Fruit fly (Drosophila melanogaster) whole organism, embryonic: ENCODE measurements around the gene CG32599.
A peak's percentile ranks its signal among the peaks of the same experiment; 100 is the strongest.

ENCODE experiments used
- CG12236 ChIP-seq: fragments of 200-800 bp; sonication (Bioruptor generic); optimal IDR thresholded peaks from 2 replicates; lab custom pipeline; 2016; ENCODE audit warnings: missing biosample characterization, missing genetic modification characterization
- CG15601 ChIP-seq: fragments of 200-800 bp; sonication (Bioruptor generic); optimal IDR thresholded peaks from 3 replicates; lab custom pipeline; 2019; ENCODE audit warnings: missing biosample characterization, mild to moderate bottlenecking, missing genetic modification characterization, moderate library complexity
- CG17361 ChIP-seq: fragments of 200-800 bp; sonication (Bioruptor generic); IDR thresholded peaks from 3 replicates; pipeline ENCODE4 v1.3.6; 2022; ENCODE audit warnings: missing biosample characterization, missing genetic modification characterization
- CG17568 ChIP-seq: fragments of 200-800 bp; sonication (Bioruptor generic); optimal IDR thresholded peaks from 2 replicates; lab custom pipeline; 2018; ENCODE audit warnings: missing biosample characterization, mild to moderate bottlenecking, missing genetic modification characterization, moderate library complexity
- CG18764 ChIP-seq: fragments of 200-800 bp; sonication (Bioruptor generic); optimal IDR thresholded peaks from 3 replicates; lab custom pipeline; 2016; ENCODE audit warnings: missing biosample characterization, missing genetic modification characterization
- CG2116 ChIP-seq: fragments of 200-800 bp; sonication (Bioruptor generic); optimal IDR thresholded peaks from 3 replicates; lab custom pipeline; 2018; ENCODE audit warnings: missing biosample characterization, mild to moderate bottlenecking, missing genetic modification characterization
- CG2129 ChIP-seq: fragments of 200-800 bp; sonication (Bioruptor generic); IDR thresholded peaks from 2 replicates; pipeline ENCODE4 v1.3.6; 2022; ENCODE audit warnings: missing biosample characterization, missing genetic modification characterization; ENCODE audit not compliant: partially characterized antibody
- CG2712 ChIP-seq: fragments of 200-800 bp; optimal IDR thresholded peaks from 3 replicates; lab custom pipeline; 2019; ENCODE audit warnings: missing biosample characterization, mild to moderate bottlenecking, missing genetic modification characterization, moderate library complexity
- CG30403 ChIP-seq: fragments of 200-800 bp; sonication (Bioruptor generic); optimal IDR thresholded peaks from 3 replicates; lab custom pipeline; 2016; ENCODE audit warnings: missing biosample characterization, missing genetic modification characterization
- CG30431 ChIP-seq: fragments of 200-800 bp; sonication (Bioruptor generic); optimal IDR thresholded peaks from 2 replicates; lab custom pipeline; 2017; ENCODE audit warnings: missing biosample characterization, missing genetic modification characterization
- CG32767 ChIP-seq: fragments of 200-800 bp; sonication (Bioruptor generic); IDR thresholded peaks from 2 replicates; pipeline ENCODE4 v1.3.6; 2022; ENCODE audit warnings: missing biosample characterization, missing genetic modification characterization
- CG3281 ChIP-seq: fragments of 200-800 bp; sonication (Bioruptor generic); optimal IDR thresholded peaks from 3 replicates; lab custom pipeline; 2017; ENCODE audit warnings: missing biosample characterization, mild to moderate bottlenecking, missing genetic modification characterization
- CG4730 ChIP-seq: fragments of 200-800 bp; sonication (Bioruptor generic); IDR thresholded peaks from 2 replicates; pipeline ENCODE4 v1.3.6; 2022; ENCODE audit warnings: missing biosample characterization, missing genetic modification characterization
- CG6654 ChIP-seq: fragments of 200-800 bp; sonication (Bioruptor generic); optimal IDR thresholded peaks from 2 replicates; lab custom pipeline; 2017; ENCODE audit warnings: missing biosample characterization, mild to moderate bottlenecking, missing genetic modification characterization
- CG7786 ChIP-seq: fragments of 200-800 bp; sonication (Bioruptor generic); optimal IDR thresholded peaks from 2 replicates; lab custom pipeline; 2016; ENCODE audit warnings: missing biosample characterization, missing genetic modification characterization
- CG8089 ChIP-seq: fragments of 200-800 bp; sonication (Bioruptor generic); optimal IDR thresholded peaks from 3 replicates; lab custom pipeline; 2016; ENCODE audit warnings: missing biosample characterization, missing genetic modification characterization
- CG8359 ChIP-seq: fragments of 200-800 bp; sonication (Bioruptor generic); optimal IDR thresholded peaks from 2 replicates; lab custom pipeline; 2017; ENCODE audit warnings: missing biosample characterization, mild to moderate bottlenecking, missing genetic modification characterization, borderline replicate concordance
- CTCF ChIP-seq: fragments of 200-800 bp; sonication (Bioruptor generic); optimal IDR thresholded peaks from 2 replicates; lab custom pipeline; 2017; ENCODE audit warnings: missing biosample characterization, mild to moderate bottlenecking, missing genetic modification characterization, moderate library complexity
- CoRest ChIP-seq: fragments of 200-800 bp; sonication (Bioruptor generic); optimal IDR thresholded peaks from 3 replicates; lab custom pipeline; 2018; ENCODE audit warnings: missing biosample characterization, mild to moderate bottlenecking, missing genetic modification characterization, moderate library complexity
- Dll ChIP-seq: fragments of 200-800 bp; sonication (Bioruptor generic); IDR thresholded peaks from 4 replicates; pipeline ENCODE4 v1.3.6; 2022; ENCODE audit warnings: missing biosample characterization, missing genetic modification characterization; ENCODE audit not compliant: partially characterized antibody
- Dp ChIP-seq: fragments of 200-800 bp; sonication (Bioruptor generic); optimal IDR thresholded peaks from 2 replicates; lab custom pipeline; 2018; ENCODE audit warnings: missing biosample characterization, mild to moderate bottlenecking, missing genetic modification characterization, moderate library complexity
- H2.0 ChIP-seq: fragments of 200-800 bp; sonication (Bioruptor generic); IDR thresholded peaks from 2 replicates; pipeline ENCODE4 v1.3.6; 2022; ENCODE audit warnings: missing biosample characterization, missing genetic modification characterization
- HLH4C ChIP-seq: fragments of 200-800 bp; sonication (Bioruptor generic); IDR thresholded peaks from 3 replicates; pipeline ENCODE4 v1.3.6; 2022; ENCODE audit warnings: missing biosample characterization, missing genetic modification characterization; ENCODE audit not compliant: partially characterized antibody
- HmgD ChIP-seq: fragments of 200-800 bp; sonication (Bioruptor generic); optimal IDR thresholded peaks from 3 replicates; lab custom pipeline; 2016; ENCODE audit warnings: missing biosample characterization, missing genetic modification characterization
- HmgZ ChIP-seq: fragments of 200-800 bp; sonication (Bioruptor generic); optimal IDR thresholded peaks from 2 replicates; lab custom pipeline; 2018; ENCODE audit warnings: missing biosample characterization, mild to moderate bottlenecking, missing genetic modification characterization
- Hr3 ChIP-seq: fragments of 200-800 bp; sonication (Bioruptor generic); optimal IDR thresholded peaks from 3 replicates; lab custom pipeline; 2016; ENCODE audit warnings: missing biosample characterization, missing genetic modification characterization
- Nf-YB ChIP-seq: fragments of 200-800 bp; sonication (Bioruptor generic); optimal IDR thresholded peaks from 3 replicates; lab custom pipeline; 2019; ENCODE audit warnings: missing biosample characterization, mild to moderate bottlenecking, missing genetic modification characterization, moderate library complexity
- PHDP ChIP-seq: fragments of 200-800 bp; sonication (Bioruptor generic); optimal IDR thresholded peaks from 3 replicates; lab custom pipeline; 2018; ENCODE audit warnings: missing biosample characterization, mild to moderate bottlenecking, missing genetic modification characterization, moderate library complexity
- Ravus ChIP-seq: fragments of 200-800 bp; sonication (Bioruptor generic); IDR thresholded peaks from 2 replicates; pipeline ENCODE4 v1.3.6; 2022; ENCODE audit warnings: missing biosample characterization, missing genetic modification characterization
- Side ChIP-seq: fragments of 200-800 bp; sonication (Bioruptor generic); optimal IDR thresholded peaks from 2 replicates; lab custom pipeline; 2016; ENCODE audit warnings: missing biosample characterization, missing genetic modification characterization
- Sin3A ChIP-seq: fragments of >200 bp; optimal IDR thresholded peaks from 2 replicates; lab custom pipeline; 2018
- Ssrp ChIP-seq: fragments of 200-800 bp; sonication (Bioruptor generic); optimal IDR thresholded peaks from 2 replicates; lab custom pipeline; 2018; ENCODE audit warnings: missing biosample characterization, mild to moderate bottlenecking, missing genetic modification characterization, moderate library complexity
- Taf1 ChIP-seq: fragments of 200-800 bp; sonication (Bioruptor generic); IDR thresholded peaks from 2 replicates; pipeline ENCODE4 v1.3.6; 2022; ENCODE audit warnings: missing biosample characterization, missing genetic modification characterization
- Trl ChIP-seq, 3 experiments: fragments of >200 bp in 2 of 3; fragments of 200-800 bp in 1 of 3; sonication (Bioruptor generic) in 1 of 3; optimal IDR thresholded peaks; 2 replicates in 1 of 3; 3 replicates in 2 of 3; lab custom pipeline; 2016 to 2017; ENCODE audit warnings: missing biosample characterization in 1 of 3, missing genetic modification characterization in 1 of 3
- Vsx1 ChIP-seq: fragments of 200-800 bp; sonication (Bioruptor generic); optimal IDR thresholded peaks from 2 replicates; lab custom pipeline; 2017; ENCODE audit warnings: missing biosample characterization, mild to moderate bottlenecking, missing genetic modification characterization, missing genetic modification reagents
- ap ChIP-seq: fragments of 200-800 bp; sonication (Bioruptor generic); IDR thresholded peaks from 2 replicates; pipeline ENCODE4 v1.3.6; 2022; ENCODE audit warnings: missing biosample characterization, missing genetic modification characterization
- ato ChIP-seq: fragments of 200-800 bp; sonication (Bioruptor generic); IDR thresholded peaks from 2 replicates; pipeline ENCODE4 v1.3.6; 2022; ENCODE audit warnings: missing biosample characterization, missing genetic modification characterization; ENCODE audit not compliant: partially characterized antibody
- az2 ChIP-seq: fragments of 200-800 bp; sonication (Bioruptor generic); optimal IDR thresholded peaks from 3 replicates; lab custom pipeline; 2016; ENCODE audit warnings: missing biosample characterization, missing genetic modification characterization
- crol ChIP-seq: fragments of 200-800 bp; sonication (Bioruptor generic); IDR thresholded peaks from 2 replicates; pipeline ENCODE4 v1.3.6; 2022; ENCODE audit warnings: missing biosample characterization, missing genetic modification characterization
- exex ChIP-seq: fragments of 200-800 bp; sonication (Bioruptor generic); optimal IDR thresholded peaks from 4 replicates; lab custom pipeline; 2018; ENCODE audit warnings: missing biosample characterization, mild to moderate bottlenecking, missing genetic modification characterization, moderate library complexity
- hb ChIP-seq: fragments of 200-800 bp; sonication (Bioruptor generic); IDR thresholded peaks from 3 replicates; pipeline ENCODE4 v1.3.6; 2022; ENCODE audit warnings: missing biosample characterization, missing genetic modification characterization; ENCODE audit not compliant: partially characterized antibody
- klu ChIP-seq: fragments of 200-800 bp; sonication (Bioruptor generic); IDR thresholded peaks from 2 replicates; pipeline ENCODE4 v1.3.6; 2022; ENCODE audit warnings: missing biosample characterization, missing genetic modification characterization
- mirr ChIP-seq: fragments of 200-800 bp; sonication (Bioruptor generic); optimal IDR thresholded peaks from 3 replicates; lab custom pipeline; 2018; ENCODE audit warnings: missing biosample characterization, mild to moderate bottlenecking, missing genetic modification characterization
- org-1 ChIP-seq: fragments of 200-800 bp; sonication (Bioruptor generic); optimal IDR thresholded peaks from 2 replicates; lab custom pipeline; 2017; ENCODE audit warnings: missing biosample characterization, missing genetic modification characterization
- rib ChIP-seq: fragments of 200-800 bp; sonication (Bioruptor generic); IDR thresholded peaks from 2 replicates; pipeline ENCODE4 v1.3.6; 2022; ENCODE audit warnings: missing biosample characterization, missing genetic modification characterization
- slp2 ChIP-seq: fragments of 200-800 bp; sonication (Bioruptor generic); optimal IDR thresholded peaks from 2 replicates; lab custom pipeline; 2016; ENCODE audit warnings: missing biosample characterization, missing genetic modification characterization
- sug ChIP-seq: fragments of 200-800 bp; optimal IDR thresholded peaks from 2 replicates; lab custom pipeline; 2019; ENCODE audit warnings: missing biosample characterization, mild to moderate bottlenecking, missing genetic modification characterization, moderate library complexity
- tll ChIP-seq, 2 experiments: fragments of 200-800 bp in 1 of 2; fragments of >200 bp in 1 of 2; sonication (Bioruptor generic) in 1 of 2; optimal IDR thresholded peaks; 2 replicates each; lab custom pipeline; 2017 to 2019; ENCODE audit warnings: missing biosample characterization in 2 of 2, missing genetic modification characterization in 2 of 2, mild to moderate bottlenecking in 1 of 2, moderate library complexity in 1 of 2
- unpg ChIP-seq: fragments of 200-800 bp; sonication (Bioruptor generic); optimal IDR thresholded peaks from 3 replicates; lab custom pipeline; 2018; ENCODE audit warnings: missing biosample characterization, mild to moderate bottlenecking, missing genetic modification characterization, moderate library complexity
- vfl ChIP-seq: fragments of 200-800 bp; sonication (Bioruptor generic); optimal IDR thresholded peaks from 2 replicates; lab custom pipeline; 2016; ENCODE audit warnings: missing biosample characterization, missing genetic modification characterization

Gene CG32599

DNA sequence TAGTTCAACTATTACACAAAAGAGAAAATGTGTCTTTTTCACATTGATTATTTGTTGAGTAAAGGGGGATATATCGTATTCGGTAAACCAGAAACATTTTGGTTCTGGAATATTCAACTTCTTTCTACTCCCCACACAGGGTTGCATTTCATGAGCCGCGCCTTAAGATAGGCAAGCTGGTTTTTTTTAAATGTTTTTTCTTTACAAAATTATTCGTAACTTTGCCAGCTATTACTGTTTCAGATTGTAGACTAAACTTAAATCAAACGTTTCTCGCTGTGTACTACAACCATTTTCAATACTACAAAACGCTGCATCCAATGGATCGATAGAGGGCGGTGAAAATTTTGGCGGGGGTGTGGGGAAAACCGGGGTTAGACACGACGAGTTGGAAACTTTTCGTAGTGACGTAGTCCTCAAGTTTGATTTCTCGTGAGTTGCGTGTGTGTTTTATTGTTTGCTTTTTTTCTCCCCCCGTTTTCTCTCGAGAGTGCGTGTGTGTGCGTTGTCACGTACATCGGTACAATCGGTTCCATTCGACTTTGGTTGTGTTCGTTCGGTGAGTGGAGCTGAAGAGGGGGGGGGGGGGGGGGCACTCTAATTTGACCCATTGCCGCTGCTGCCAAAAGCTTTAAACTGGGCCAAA lies 29.9 kb upstream of the CG32599 start (continued):
- TF ChIP-seq CG4730 (GFP tag; lab: Robert Waterston, UW) (no peak), CG8359 (no peak), az2 (GFP tag; lab: Kevin White, UChicago) (peak; percentile 43), Dp (GFP tag; lab: Kevin White, UChicago) (no peak), CG30431 (no peak), CG3281 (GFP tag; lab: Kevin White, UChicago) (peak; percentile 20), vfl (GFP tag; lab: Kevin White, UChicago) (no peak), sug (tag; lab: Kevin White, UChicago) (peak; percentile 14), Dll (GFP tag; lab: Robert Waterston, UW) (0 out of 4 replicates have a peak, but pooled peaks have one; percentile 23), Nf-YB (no peak), HmgD (GFP tag; lab: Kevin White, UChicago) (no peak), ato (GFP tag; lab: Robert Waterston, UW) (no peak), CG12236 (GFP tag; lab: Kevin White, UChicago) (no peak), CG2116 (GFP tag; lab: Kevin White, UChicago) (peak; percentile 95), org-1 (no peak), mirr (GFP tag; lab: Kevin White, UChicago) (peak; percentile 7), Vsx1 (GFP tag; lab: Kevin White, UChicago) (no peak), CG8089 (GFP tag; lab: Kevin White, UChicago) (no peak), CG15601 (tag; lab: Kevin White, UChicago) (peak; percentile 45), crol (GFP tag; lab: Robert Waterston, UW) (peak; percentile 88), exex (no peak), CG30403 (GFP tag; lab: Kevin White, UChicago) (peak; percentile 47), klu (GFP tag; lab: Robert Waterston, UW) (no peak), ap (GFP tag; lab: Robert Waterston, UW) (no peak), CoRest (tag; lab: Kevin White, UChicago) (peak; percentile 50), Sin3A (lab: Kevin White, UChicago) (no peak), CG7786 (GFP tag; lab: Kevin White, UChicago) (peak; percentile 16), hb (GFP tag; lab: Robert Waterston, UW) (no peak), CG6654 (no peak), Trl (optimal IDR thresholded peaks at IDR 0.05; lab: Kevin White, UChicago) (no peak), Trl (GFP tag; optimal IDR thresholded peaks at IDR 0.05; lab: Kevin White, UChicago) (peak; percentile 16), unpg (GFP tag; lab: Kevin White, UChicago) (peak; percentile 52), Ravus (no peak), CG2712 (tag; lab: Kevin White, UChicago) (peak; percentile 44), tll (GFP tag; optimal IDR thresholded peaks at IDR 0.05; lab: Kevin White, UChicago) (no peak), CG18764 (no peak), H2.0 (GFP tag; lab: Robert Waterston, UW) (no peak), Side (GFP tag; lab: Kevin White, UChicago) (no peak), CG32767 (GFP tag; lab: Robert Waterston, UW) (0 out of 2 replicates have a peak, but pooled peaks have one; percentile 26), slp2 (peak; percentile 18), HLH4C (GFP tag; lab: Robert Waterston, UW) (no peak), CG17361 (GFP tag; lab: Robert Waterston, UW) (peak; percentile 46; the same call in 2 of the 3 replicates), HmgZ (tag; lab: Kevin White, UChicago) (no peak), Ssrp (tag; lab: Kevin White, UChicago) (peak; percentile 35), rib (GFP tag; lab: Robert Waterston, UW) (no peak), CG17568 (peak; percentile 24), PHDP (tag; lab: Kevin White, UChicago) (peak; percentile 22), Hr3 (GFP tag; lab: Kevin White, UChicago) (peak; percentile 1), Taf1 (no peak), CG2129 (GFP tag; lab: Robert Waterston, UW) (no peak), CTCF (GFP tag; lab: Kevin White, UChicago) (no peak)
